Fruit fly (Drosophila melanogaster) whole organism, embryonic: ENCODE data around the gene Mics1.

Experiments used
- Bgb ChIP-seq: fragments of 200-800 bp; sonication (Bioruptor generic); IDR thresholded peaks from 2 replicates; pipeline ENCODE4 v1.3.6; 2022; ENCODE audit warnings: missing biosample characterization, missing genetic modification characterization; ENCODE audit not compliant: partially characterized antibody
- BtbVII ChIP-seq: fragments of 200-800 bp; sonication (Bioruptor generic); optimal IDR thresholded peaks from 3 replicates; lab custom pipeline; 2017; ENCODE audit warnings: missing biosample characterization, mild to moderate bottlenecking, missing genetic modification characterization
- CG10267 ChIP-seq: fragments of 200-800 bp; sonication (Bioruptor generic); optimal IDR thresholded peaks from 2 replicates; lab custom pipeline; 2018; ENCODE audit warnings: missing biosample characterization, mild to moderate bottlenecking, missing genetic modification characterization, moderate library complexity
- CG10543 ChIP-seq: fragments of 200-800 bp; sonication (Bioruptor generic); optimal IDR thresholded peaks from 3 replicates; lab custom pipeline; 2017; ENCODE audit warnings: missing biosample characterization, mild to moderate bottlenecking, missing genetic modification characterization, moderate library complexity
- CG10654 ChIP-seq: fragments of 200-800 bp; sonication (Bioruptor generic); optimal IDR thresholded peaks from 2 replicates; lab custom pipeline; 2016; ENCODE audit warnings: missing biosample characterization, missing genetic modification characterization
- CG1233 ChIP-seq: fragments of 200-800 bp; sonication (Bioruptor generic); optimal IDR thresholded peaks from 4 replicates; lab custom pipeline; 2018; ENCODE audit warnings: missing biosample characterization, mild to moderate bottlenecking, missing genetic modification characterization
- CG13296 ChIP-seq: fragments of 200-800 bp; sonication (Bioruptor generic); optimal IDR thresholded peaks from 3 replicates; lab custom pipeline; 2018; ENCODE audit warnings: missing biosample characterization, mild to moderate bottlenecking, missing genetic modification characterization
- CG15269 ChIP-seq: fragments of 200-800 bp; sonication (Bioruptor generic); optimal IDR thresholded peaks from 2 replicates; lab custom pipeline; 2018; ENCODE audit warnings: missing biosample characterization, mild to moderate bottlenecking, missing genetic modification characterization, moderate library complexity
- CG15514 ChIP-seq: fragments of 200-800 bp; sonication (Bioruptor generic); optimal IDR thresholded peaks from 3 replicates; lab custom pipeline; 2017; ENCODE audit warnings: missing biosample characterization, missing genetic modification characterization, mild to moderate bottlenecking, moderate library complexity, missing genetic modification reagents
- CG16813 ChIP-seq: fragments of 200-800 bp; sonication (Bioruptor generic); IDR thresholded peaks from 3 replicates; pipeline ENCODE4 v1.3.6; 2022; ENCODE audit warnings: missing biosample characterization, missing genetic modification characterization; ENCODE audit not compliant: partially characterized antibody
- CG16863 ChIP-seq: fragments of 200-800 bp; sonication (Bioruptor generic); optimal IDR thresholded peaks from 3 replicates; lab custom pipeline; 2016; ENCODE audit warnings: missing biosample characterization, missing genetic modification characterization
- CG2202 ChIP-seq: fragments of 200-800 bp; sonication (Bioruptor generic); optimal IDR thresholded peaks from 2 replicates; lab custom pipeline; 2018; ENCODE audit warnings: missing biosample characterization, mild to moderate bottlenecking, missing genetic modification characterization
- CG34224 ChIP-seq: fragments of 200-800 bp; sonication (Bioruptor generic); IDR thresholded peaks from 3 replicates; pipeline ENCODE4 v1.3.6; 2022; ENCODE audit warnings: missing biosample characterization, missing genetic modification characterization; ENCODE audit not compliant: partially characterized antibody
- CG4707 ChIP-seq: fragments of 200-800 bp; sonication (Bioruptor generic); optimal IDR thresholded peaks from 2 replicates; lab custom pipeline; 2018; ENCODE audit warnings: missing biosample characterization, mild to moderate bottlenecking, missing genetic modification characterization, moderate library complexity
- CG6813 ChIP-seq: fragments of 200-800 bp; sonication (Bioruptor generic); optimal IDR thresholded peaks from 2 replicates; lab custom pipeline; 2017; ENCODE audit warnings: missing biosample characterization, missing genetic modification characterization, mild to moderate bottlenecking, moderate library complexity, missing genetic modification reagents
- CG8478 ChIP-seq: fragments of >200 bp; optimal IDR thresholded peaks from 2 replicates; lab custom pipeline; 2018
- CG9609 ChIP-seq: fragments of 200-800 bp; sonication (Bioruptor generic); optimal IDR thresholded peaks from 3 replicates; lab custom pipeline; 2016; ENCODE audit warnings: missing biosample characterization, missing genetic modification characterization
- CTCF ChIP-seq: fragments of 200-800 bp; sonication (Bioruptor generic); optimal IDR thresholded peaks from 2 replicates; lab custom pipeline; 2017; ENCODE audit warnings: missing biosample characterization, mild to moderate bottlenecking, missing genetic modification characterization, moderate library complexity
- Camta ChIP-seq: fragments of 200-800 bp; sonication (Bioruptor generic); optimal IDR thresholded peaks from 2 replicates; lab custom pipeline; 2016; ENCODE audit warnings: missing biosample characterization, missing genetic modification characterization
- Dip2 ChIP-seq: fragments of 200-800 bp; sonication (Bioruptor generic); IDR thresholded peaks from 2 replicates; pipeline ENCODE4 v1.3.6; 2022; ENCODE audit warnings: missing biosample characterization, missing genetic modification characterization
- Fer1 ChIP-seq: fragments of 200-800 bp; sonication (Bioruptor generic); optimal IDR thresholded peaks from 2 replicates; lab custom pipeline; 2017; ENCODE audit warnings: missing biosample characterization, mild to moderate bottlenecking, missing genetic modification characterization
- H15 ChIP-seq: fragments of 200-800 bp; sonication (Bioruptor generic); IDR thresholded peaks from 3 replicates; pipeline ENCODE4 v1.3.6; 2022; ENCODE audit warnings: missing biosample characterization, missing genetic modification characterization
- Hmr ChIP-seq: fragments of 200-800 bp; sonication (Bioruptor generic); optimal IDR thresholded peaks from 3 replicates; lab custom pipeline; 2017; ENCODE audit warnings: mild to moderate bottlenecking, missing biosample characterization, missing genetic modification reagents, missing genetic modification characterization
- Kr ChIP-seq: fragments of 200-800 bp; sonication (Bioruptor generic); optimal IDR thresholded peaks from 2 replicates; lab custom pipeline; 2017; ENCODE audit warnings: missing biosample characterization, mild to moderate bottlenecking, missing genetic modification characterization
- Nf-YB ChIP-seq: fragments of 200-800 bp; sonication (Bioruptor generic); optimal IDR thresholded peaks from 3 replicates; lab custom pipeline; 2019; ENCODE audit warnings: missing biosample characterization, mild to moderate bottlenecking, missing genetic modification characterization, moderate library complexity
- Opbp ChIP-seq: fragments of 200-800 bp; sonication (Bioruptor generic); IDR thresholded peaks from 3 replicates; pipeline ENCODE4 v1.3.6; 2022; ENCODE audit warnings: missing biosample characterization, missing genetic modification characterization; ENCODE audit not compliant: partially characterized antibody
- PHDP ChIP-seq: fragments of 200-800 bp; sonication (Bioruptor generic); optimal IDR thresholded peaks from 3 replicates; lab custom pipeline; 2018; ENCODE audit warnings: missing biosample characterization, mild to moderate bottlenecking, missing genetic modification characterization, moderate library complexity
- Rfx ChIP-seq: fragments of 200-800 bp; sonication (Bioruptor generic); IDR thresholded peaks from 2 replicates; pipeline ENCODE4 v1.3.6; 2022; ENCODE audit warnings: missing biosample characterization, missing genetic modification characterization
- ab ChIP-seq: fragments of 200-800 bp; sonication (Bioruptor generic); optimal IDR thresholded peaks from 2 replicates; lab custom pipeline; 2016; ENCODE audit warnings: missing biosample characterization, missing genetic modification characterization
- aop ChIP-seq: fragments of 200-800 bp; sonication (Bioruptor generic); IDR thresholded peaks from 2 replicates; pipeline ENCODE4 v1.3.6; 2022; ENCODE audit warnings: missing biosample characterization, missing genetic modification characterization
- btn ChIP-seq: fragments of 200-800 bp; sonication (Bioruptor generic); optimal IDR thresholded peaks from 2 replicates; lab custom pipeline; 2016; ENCODE audit warnings: missing biosample characterization, missing genetic modification characterization
- crc ChIP-seq: fragments of 200-800 bp; sonication (Bioruptor generic); optimal IDR thresholded peaks from 2 replicates; lab custom pipeline; 2016; ENCODE audit warnings: missing biosample characterization, missing genetic modification characterization
- cwo ChIP-seq: fragments of 200-800 bp; sonication (Bioruptor generic); optimal IDR thresholded peaks from 3 replicates; lab custom pipeline; 2017; ENCODE audit warnings: missing biosample characterization, missing genetic modification characterization, mild to moderate bottlenecking, moderate library complexity, missing genetic modification reagents
- dimm ChIP-seq: fragments of 200-800 bp; sonication (Bioruptor generic); IDR thresholded peaks from 2 replicates; pipeline ENCODE4 v1.3.6; 2022; ENCODE audit warnings: missing biosample characterization, missing genetic modification characterization
- ems ChIP-seq: fragments of 200-800 bp; sonication (Bioruptor generic); optimal IDR thresholded peaks from 3 replicates; lab custom pipeline; 2016; ENCODE audit warnings: missing biosample characterization, missing genetic modification characterization
- exex ChIP-seq: fragments of 200-800 bp; sonication (Bioruptor generic); optimal IDR thresholded peaks from 4 replicates; lab custom pipeline; 2018; ENCODE audit warnings: missing biosample characterization, mild to moderate bottlenecking, missing genetic modification characterization, moderate library complexity
- fu2 ChIP-seq: fragments of 200-800 bp; sonication (Bioruptor generic); optimal IDR thresholded peaks from 2 replicates; lab custom pipeline; 2016; ENCODE audit warnings: missing biosample characterization, missing genetic modification characterization
- hkb ChIP-seq, 2 experiments: fragments of 200-800 bp in 1 of 2; fragments of >200 bp in 1 of 2; sonication (Bioruptor generic) in 1 of 2; IDR thresholded peaks in 1 of 2; optimal IDR thresholded peaks in 1 of 2; 2 replicates each; pipeline versions ENCODE4 v1.3.6 to Lab custom; 2017 to 2022; ENCODE audit warnings: missing biosample characterization in 1 of 2, missing genetic modification characterization in 1 of 2
- lab ChIP-seq: fragments of 200-800 bp; sonication (Bioruptor generic); optimal IDR thresholded peaks from 3 replicates; lab custom pipeline; 2017; ENCODE audit warnings: missing biosample characterization, missing genetic modification characterization, mild to moderate bottlenecking, moderate library complexity, missing genetic modification reagents
- lmd ChIP-seq: fragments of 200-800 bp; sonication (Bioruptor generic); IDR thresholded peaks from 2 replicates; pipeline ENCODE4 v1.3.6; 2022; ENCODE audit warnings: missing biosample characterization, missing genetic modification characterization
- mirr ChIP-seq: fragments of 200-800 bp; sonication (Bioruptor generic); optimal IDR thresholded peaks from 3 replicates; lab custom pipeline; 2018; ENCODE audit warnings: missing biosample characterization, mild to moderate bottlenecking, missing genetic modification characterization
- odd ChIP-seq: fragments of 200-800 bp; sonication (Bioruptor generic); optimal IDR thresholded peaks from 2 replicates; lab custom pipeline; 2017; ENCODE audit warnings: missing biosample characterization, mild to moderate bottlenecking, missing genetic modification characterization
- org-1 ChIP-seq: fragments of 200-800 bp; sonication (Bioruptor generic); optimal IDR thresholded peaks from 2 replicates; lab custom pipeline; 2017; ENCODE audit warnings: missing biosample characterization, missing genetic modification characterization
- row ChIP-seq: fragments of 200-800 bp; sonication (Bioruptor generic); IDR thresholded peaks from 3 replicates; pipeline ENCODE4 v1.3.6; 2022; ENCODE audit warnings: missing biosample characterization, missing genetic modification characterization
- salm ChIP-seq: fragments of 200-800 bp; sonication (Bioruptor generic); optimal IDR thresholded peaks from 2 replicates; lab custom pipeline; 2018; ENCODE audit warnings: missing biosample characterization, mild to moderate bottlenecking, missing genetic modification characterization
- slou ChIP-seq: fragments of 200-800 bp; sonication (Bioruptor generic); optimal IDR thresholded peaks from 3 replicates; lab custom pipeline; 2016; ENCODE audit warnings: missing biosample characterization, missing genetic modification characterization
- sna ChIP-seq: fragments of 200-800 bp; sonication (Bioruptor generic); IDR thresholded peaks from 2 replicates; pipeline ENCODE4 v1.3.6; 2022; ENCODE audit warnings: missing biosample characterization, missing genetic modification characterization; ENCODE audit not compliant: partially characterized antibody
- stwl ChIP-seq: fragments of 200-800 bp; sonication (Bioruptor generic); optimal IDR thresholded peaks from 3 replicates; lab custom pipeline; 2018; ENCODE audit warnings: missing biosample characterization, mild to moderate bottlenecking, missing genetic modification characterization, moderate library complexity
- unpg ChIP-seq: fragments of 200-800 bp; sonication (Bioruptor generic); optimal IDR thresholded peaks from 3 replicates; lab custom pipeline; 2018; ENCODE audit warnings: missing biosample characterization, mild to moderate bottlenecking, missing genetic modification characterization, moderate library complexity

Mics1 gene

dm6 chr3R:7528677-7529076, 26.5 kb upstream of the Mics1 start, which contains the start of gene alpha-Est6 (continued):
- no peak for TF ChIP-seq lab (GFP tag; lab: Kevin White, UChicago)
- no peak for TF ChIP-seq CG9609
- no peak for TF ChIP-seq CG10543 (GFP tag; lab: Kevin White, UChicago)

dm6 chr3R:7524160-7524559, 22.0 kb upstream of the Mics1 start:
- TF ChIP-seq CG15269 (tag; lab: Kevin White, UChicago) = no peak
- TF ChIP-seq Kr = no peak
- no peak for TF ChIP-seq odd (GFP tag; lab: Kevin White, UChicago)
- peak; percentile 37 for TF ChIP-seq mirr (GFP tag; lab: Kevin White, UChicago)
- no peak for TF ChIP-seq CG34224 (GFP tag; lab: Robert Waterston, UW)
- peak; percentile 30 for TF ChIP-seq CG15514 (GFP tag; lab: Kevin White, UChicago)
- no peak for TF ChIP-seq sna (GFP tag; lab: Robert Waterston, UW)
- TF ChIP-seq CG4707 (GFP tag; lab: Kevin White, UChicago) = no peak
- TF ChIP-seq Nf-YB (GFP tag; lab: Kevin White, UChicago) = no peak
- TF ChIP-seq cwo = peak; percentile 4
- no peak for TF ChIP-seq aop (GFP tag; lab: Robert Waterston, UW)
- peak; percentile 43 for TF ChIP-seq Fer1 (GFP tag; lab: Kevin White, UChicago)
- TF ChIP-seq CG16863 (GFP tag; lab: Kevin White, UChicago) = no peak
- TF ChIP-seq unpg = peak; percentile 18
- TF ChIP-seq CG10654 (GFP tag; lab: Kevin White, UChicago) = no peak
- no peak for TF ChIP-seq H15 (GFP tag; lab: Robert Waterston, UW)
- TF ChIP-seq Opbp (GFP tag; lab: Robert Waterston, UW) = no peak
- TF ChIP-seq Hmr (GFP tag; lab: Kevin White, UChicago) = peak; percentile 40
- 0 out of 2 replicates have a peak, but pooled peaks have one; percentile 8 for TF ChIP-seq Rfx (GFP tag; lab: Robert Waterston, UW)
- peak; percentile 48 for TF ChIP-seq CG13296
- TF ChIP-seq row = no peak
- TF ChIP-seq CG16813 (GFP tag; lab: Robert Waterston, UW) = no peak
- no peak for TF ChIP-seq org-1 (GFP tag; lab: Kevin White, UChicago)
- no peak for TF ChIP-seq Bgb
- no peak for TF ChIP-seq lmd (GFP tag; lab: Robert Waterston, UW)
- no peak for TF ChIP-seq CG8478 (lab: Kevin White, UChicago)
- no peak for TF ChIP-seq stwl (tag; lab: Kevin White, UChicago)
- TF ChIP-seq CTCF = peak; percentile 9
- TF ChIP-seq PHDP = peak; percentile 33
- TF ChIP-seq CG6813 (GFP tag; lab: Kevin White, UChicago) = peak; percentile 40
- no peak for TF ChIP-seq fu2 (GFP tag; lab: Kevin White, UChicago)
- TF ChIP-seq Dip2 (GFP tag; lab: Robert Waterston, UW) = no peak
- peak; percentile 5 for TF ChIP-seq exex (tag; lab: Kevin White, UChicago)
- TF ChIP-seq BtbVII = no peak
- no peak for TF ChIP-seq CG2202 (tag; lab: Kevin White, UChicago)
- TF ChIP-seq crc (GFP tag; lab: Kevin White, UChicago) = no peak
- no peak for TF ChIP-seq slou (GFP tag; lab: Kevin White, UChicago)
- TF ChIP-seq CG1233 (GFP tag; lab: Kevin White, UChicago) = no peak
- no peak for TF ChIP-seq CG10267 (tag; lab: Kevin White, UChicago)
- TF ChIP-seq hkb (optimal IDR thresholded peaks at IDR 0.05; lab: Kevin White, UChicago) = no peak
- no peak for TF ChIP-seq hkb (GFP tag; IDR thresholded peaks at IDR 0.05; lab: Robert Waterston, UW)
- TF ChIP-seq Camta (GFP tag; lab: Kevin White, UChicago) = no peak
- TF ChIP-seq dimm (GFP tag; lab: Robert Waterston, UW) = no peak
- TF ChIP-seq salm = no peak
- no peak for TF ChIP-seq btn (GFP tag; lab: Kevin White, UChicago)
- TF ChIP-seq ab (GFP tag; lab: Kevin White, UChicago) = no peak
- TF ChIP-seq ems (GFP tag; lab: Kevin White, UChicago) = no peak
